Fruit fly (Drosophila melanogaster): ENCODE data around the gene Rev1.

Gene Rev1

dm6 chr3L:611639-612611 is 42.2 kb upstream of the Rev1 start (continued):
- no peak for TF ChIP-seq unc-4 (GFP tag; IDR thresholded peaks at IDR 0.05; ENCODE audit: partially characterized antibody)
- TF ChIP-seq Bteb2 (GFP tag; optimal IDR thresholded peaks at IDR 0.05), result no peak
- peak; percentile 72 for TF ChIP-seq sug (tag; optimal IDR thresholded peaks at IDR 0.05)
- peak; percentile 89 for TF ChIP-seq lab (GFP tag; optimal IDR thresholded peaks at IDR 0.05)
- peak; percentile 29 for TF ChIP-seq fd96Cb (tag; optimal IDR thresholded peaks at IDR 0.05)
- peak; percentile 61 for TF ChIP-seq CG10274 (GFP tag; optimal IDR thresholded peaks at IDR 0.05)
- peak; percentile 69 for TF ChIP-seq al (GFP tag; IDR thresholded peaks at IDR 0.05)
- peak; percentile 76 for TF ChIP-seq CG11247 (GFP tag; IDR thresholded peaks at IDR 0.05)
- TF ChIP-seq Pdp1 (GFP tag; optimal IDR thresholded peaks at IDR 0.05), result peak; percentile 56 to 61
- TF ChIP-seq CG8388 (GFP tag; optimal IDR thresholded peaks at IDR 0.05), result peak; percentile 16
- TF ChIP-seq CG2199 (GFP tag; IDR thresholded peaks at IDR 0.05), result no peak
- peak; percentile 55 for TF ChIP-seq en (GFP tag; optimal IDR thresholded peaks at IDR 0.05)
- peak; percentile 39 for TF ChIP-seq Mes4 (GFP tag; optimal IDR thresholded peaks at IDR 0.05)
- no peak for TF ChIP-seq Sin3A (optimal IDR thresholded peaks at IDR 0.05)
- peak; percentile 74 for TF ChIP-seq CG9215 (GFP tag; IDR thresholded peaks at IDR 0.05)
- no peak for TF ChIP-seq pzg (GFP tag; optimal IDR thresholded peaks at IDR 0.05)
- peak; percentile 58; the same call in 1 of the 2 replicates for TF ChIP-seq Oaz (GFP tag; IDR thresholded peaks at IDR 0.05)
- TF ChIP-seq zen (tag; optimal IDR thresholded peaks at IDR 0.05), result peak; percentile 44
- TF ChIP-seq gsb-n (tag; optimal IDR thresholded peaks at IDR 0.05), result peak; percentile 29
- TF ChIP-seq CG2120 (GFP tag; optimal IDR thresholded peaks at IDR 0.05), result peak; percentile 75
- TF ChIP-seq CG10959 (GFP tag; IDR thresholded peaks at IDR 0.05), result no peak
- 0 out of 2 replicates have a peak, but pooled peaks have one; percentile 32 for TF ChIP-seq CG43689 (GFP tag; IDR thresholded peaks at IDR 0.05)
- peak; percentile 42 for TF ChIP-seq Camta (GFP tag; optimal IDR thresholded peaks at IDR 0.05)
- TF ChIP-seq HmgD (GFP tag; optimal IDR thresholded peaks at IDR 0.05), result no peak
- TF ChIP-seq CG30020 (tag; optimal IDR thresholded peaks at IDR 0.05), result no peak
- peak; percentile 77 for TF ChIP-seq so (GFP tag; IDR thresholded peaks at IDR 0.05)
- no peak for TF ChIP-seq Dp (GFP tag; optimal IDR thresholded peaks at IDR 0.05)
- no peak for TF ChIP-seq Atf3 (GFP tag; optimal IDR thresholded peaks at IDR 0.05)
- TF ChIP-seq Sox102F (GFP tag; optimal IDR thresholded peaks at IDR 0.05), result peak; percentile 68
- TF ChIP-seq CG9727 (GFP tag; optimal IDR thresholded peaks at IDR 0.05), result peak; percentile 68
- no peak for TF ChIP-seq sna (GFP tag; IDR thresholded peaks at IDR 0.05; ENCODE audit: partially characterized antibody)
- peak; percentile 73 for TF ChIP-seq CG6689 (GFP tag; IDR thresholded peaks at IDR 0.05)
- peak; percentile 9 for TF ChIP-seq Sry-δ (GFP tag; optimal IDR thresholded peaks at IDR 0.05)
- TF ChIP-seq wor (GFP tag; IDR thresholded peaks at IDR 0.05), result 0 out of 2 replicates have a peak, but pooled peaks have one; percentile 18
- TF ChIP-seq ems (GFP tag; optimal IDR thresholded peaks at IDR 0.05), result peak; percentile 42
- peak; percentile 68 for TF ChIP-seq Fer3 (tag; optimal IDR thresholded peaks at IDR 0.05)
- peak; percentile 70 for TF ChIP-seq lilli (GFP tag; optimal IDR thresholded peaks at IDR 0.05)
- no peak for TF ChIP-seq pnt (GFP tag; optimal IDR thresholded peaks at IDR 0.05)
- peak; percentile 24 for TF ChIP-seq pfk (GFP tag; optimal IDR thresholded peaks at IDR 0.05)
- peak; percentile 54; the same call in 2 of the 4 replicates for TF ChIP-seq Gug (GFP tag; IDR thresholded peaks at IDR 0.05)
- no peak for TF ChIP-seq CG8290 (GFP tag; optimal IDR thresholded peaks at IDR 0.05)
- TF ChIP-seq CG8290 (tag; optimal IDR thresholded peaks at IDR 0.05), result peak; percentile 55 to 96
- TF ChIP-seq Sox100B (GFP tag; optimal IDR thresholded peaks at IDR 0.05), result peak; percentile 67
- TF ChIP-seq fd3F (GFP tag; optimal IDR thresholded peaks at IDR 0.05), result peak; percentile 81
- peak; percentile 64 for TF ChIP-seq CG18262 (tag; optimal IDR thresholded peaks at IDR 0.05)
- no peak for TF ChIP-seq Doc3 (GFP tag; IDR thresholded peaks at IDR 0.05; ENCODE audit: partially characterized antibody)
- peak; percentile 54 for TF ChIP-seq CG17568 (GFP tag; optimal IDR thresholded peaks at IDR 0.05)
- peak; percentile 58 for TF ChIP-seq CG13624 (GFP tag; optimal IDR thresholded peaks at IDR 0.05)
- TF ChIP-seq insv (GFP tag; optimal IDR thresholded peaks at IDR 0.05), result peak; percentile 16 to 36
